Fruit fly (Drosophila melanogaster) whole organism, embryonic: ENCODE data around the gene CG12680.

Source experiments
- Adf1 ChIP-seq: fragments of 200-800 bp; sonication (Bioruptor generic); IDR thresholded peaks from 2 replicates; pipeline ENCODE4 v1.3.6; 2022; ENCODE audit warnings: missing biosample characterization, missing genetic modification characterization
- CG10321 ChIP-seq: fragments of 200-800 bp; sonication (Bioruptor generic); IDR thresholded peaks from 2 replicates; pipeline ENCODE4 v1.3.6; 2022; ENCODE audit warnings: missing biosample characterization, missing genetic modification characterization
- CG10462 ChIP-seq: fragments of 200-800 bp; sonication (Bioruptor generic); optimal IDR thresholded peaks from 2 replicates; lab custom pipeline; 2016; ENCODE audit warnings: missing biosample characterization, missing genetic modification characterization
- CG12391 ChIP-seq: fragments of 200-800 bp; sonication (Bioruptor generic); optimal IDR thresholded peaks from 3 replicates; lab custom pipeline; 2018; ENCODE audit warnings: missing biosample characterization, mild to moderate bottlenecking, missing genetic modification characterization, moderate library complexity
- CG12942 ChIP-seq: fragments of 200-800 bp; sonication (Bioruptor generic); optimal IDR thresholded peaks from 3 replicates; lab custom pipeline; 2016; ENCODE audit warnings: missing biosample characterization, missing genetic modification characterization
- CG16863 ChIP-seq: fragments of 200-800 bp; sonication (Bioruptor generic); optimal IDR thresholded peaks from 3 replicates; lab custom pipeline; 2016; ENCODE audit warnings: missing biosample characterization, missing genetic modification characterization
- CG17385 ChIP-seq: fragments of 200-800 bp; sonication (Bioruptor generic); optimal IDR thresholded peaks from 3 replicates; lab custom pipeline; 2018; ENCODE audit warnings: missing biosample characterization, mild to moderate bottlenecking, missing genetic modification characterization
- CG17829 ChIP-seq: fragments of 200-800 bp; optimal IDR thresholded peaks from 2 replicates; lab custom pipeline; 2019; ENCODE audit warnings: missing biosample characterization, mild to moderate bottlenecking, missing genetic modification characterization, moderate library complexity
- CG2116 ChIP-seq: fragments of 200-800 bp; sonication (Bioruptor generic); optimal IDR thresholded peaks from 3 replicates; lab custom pipeline; 2018; ENCODE audit warnings: missing biosample characterization, mild to moderate bottlenecking, missing genetic modification characterization
- CG30431 ChIP-seq: fragments of 200-800 bp; sonication (Bioruptor generic); optimal IDR thresholded peaks from 2 replicates; lab custom pipeline; 2017; ENCODE audit warnings: missing biosample characterization, missing genetic modification characterization
- CG31441 ChIP-seq: fragments of 200-800 bp; sonication (Bioruptor generic); IDR thresholded peaks from 2 replicates; pipeline ENCODE4 v1.3.6; 2022; ENCODE audit warnings: missing biosample characterization, missing genetic modification characterization
- CG42726 ChIP-seq: fragments of 200-800 bp; sonication (Bioruptor generic); IDR thresholded peaks from 2 replicates; pipeline ENCODE4 v1.3.6; 2022; ENCODE audit warnings: missing biosample characterization, missing genetic modification characterization; ENCODE audit not compliant: partially characterized antibody
- CG6272 ChIP-seq: fragments of 200-800 bp; sonication (Bioruptor generic); IDR thresholded peaks from 2 replicates; pipeline ENCODE4 v1.3.6; 2022; ENCODE audit warnings: missing biosample characterization, missing genetic modification characterization
- CG6683 ChIP-seq: fragments of 200-800 bp; sonication (Bioruptor generic); optimal IDR thresholded peaks from 2 replicates; lab custom pipeline; 2017; ENCODE audit warnings: missing biosample characterization, mild to moderate bottlenecking, missing genetic modification characterization, missing genetic modification reagents
- CG6791 ChIP-seq: fragments of 200-800 bp; sonication (Bioruptor generic); IDR thresholded peaks from 3 replicates; pipeline ENCODE4 v1.3.6; 2022; ENCODE audit warnings: missing biosample characterization, missing genetic modification characterization; ENCODE audit not compliant: partially characterized antibody
- CG7556 ChIP-seq: fragments of 200-800 bp; sonication (Bioruptor generic); optimal IDR thresholded peaks from 2 replicates; lab custom pipeline; 2017; ENCODE audit warnings: missing biosample characterization, mild to moderate bottlenecking, missing genetic modification characterization
- CG7928 ChIP-seq: fragments of 200-800 bp; sonication (Bioruptor generic); optimal IDR thresholded peaks from 2 replicates; lab custom pipeline; 2017; ENCODE audit warnings: missing biosample characterization, mild to moderate bottlenecking, missing genetic modification characterization
- CTCF ChIP-seq: fragments of 200-800 bp; sonication (Bioruptor generic); optimal IDR thresholded peaks from 2 replicates; lab custom pipeline; 2017; ENCODE audit warnings: missing biosample characterization, mild to moderate bottlenecking, missing genetic modification characterization, moderate library complexity
- Dfd ChIP-seq, 2 experiments: fragments of >200 bp; optimal IDR thresholded peaks; 2 replicates each; lab custom pipeline; 2017; ENCODE audit warnings: missing biosample characterization in 2 of 2, missing genetic modification characterization in 2 of 2
- Dref ChIP-seq: fragments of 200-800 bp; sonication (Bioruptor generic); IDR thresholded peaks from 2 replicates; pipeline ENCODE4 v1.3.6; 2022; ENCODE audit warnings: missing biosample characterization, missing genetic modification characterization
- E2f1 ChIP-seq: fragments of 200-800 bp; sonication (Bioruptor generic); IDR thresholded peaks from 2 replicates; pipeline ENCODE4 v1.3.6; 2022; ENCODE audit warnings: missing biosample characterization, missing genetic modification characterization
- Kr ChIP-seq: fragments of 200-800 bp; sonication (Bioruptor generic); optimal IDR thresholded peaks from 2 replicates; lab custom pipeline; 2017; ENCODE audit warnings: missing biosample characterization, mild to moderate bottlenecking, missing genetic modification characterization
- Meics ChIP-seq: fragments of 200-800 bp; sonication (Bioruptor generic); optimal IDR thresholded peaks from 2 replicates; lab custom pipeline; 2017; ENCODE audit warnings: missing biosample characterization, mild to moderate bottlenecking, missing genetic modification characterization
- NfI ChIP-seq: fragments of 200-800 bp; sonication (Bioruptor generic); optimal IDR thresholded peaks from 3 replicates; lab custom pipeline; 2018; ENCODE audit warnings: missing biosample characterization, mild to moderate bottlenecking, missing genetic modification characterization, moderate library complexity
- Opbp ChIP-seq: fragments of 200-800 bp; sonication (Bioruptor generic); IDR thresholded peaks from 3 replicates; pipeline ENCODE4 v1.3.6; 2022; ENCODE audit warnings: missing biosample characterization, missing genetic modification characterization; ENCODE audit not compliant: partially characterized antibody
- Ravus ChIP-seq: fragments of 200-800 bp; sonication (Bioruptor generic); IDR thresholded peaks from 2 replicates; pipeline ENCODE4 v1.3.6; 2022; ENCODE audit warnings: missing biosample characterization, missing genetic modification characterization
- Sry-β ChIP-seq: fragments of 200-800 bp; sonication (Bioruptor generic); optimal IDR thresholded peaks from 2 replicates; lab custom pipeline; 2018; ENCODE audit warnings: missing biosample characterization, mild to moderate bottlenecking, missing genetic modification characterization, moderate library complexity
- Sry-δ ChIP-seq: fragments of 200-800 bp; sonication (Bioruptor generic); optimal IDR thresholded peaks from 2 replicates; lab custom pipeline; 2016; ENCODE audit warnings: missing biosample characterization, missing genetic modification characterization
- Trl ChIP-seq, 3 experiments: fragments of >200 bp in 2 of 3; fragments of 200-800 bp in 1 of 3; sonication (Bioruptor generic) in 1 of 3; optimal IDR thresholded peaks; 2 replicates in 1 of 3; 3 replicates in 2 of 3; lab custom pipeline; 2016 to 2017; ENCODE audit warnings: missing biosample characterization in 1 of 3, missing genetic modification characterization in 1 of 3
- YL-1 ChIP-seq: fragments of 200-800 bp; sonication (Bioruptor generic); optimal IDR thresholded peaks from 3 replicates; lab custom pipeline; 2017; ENCODE audit warnings: missing biosample characterization, mild to moderate bottlenecking, missing genetic modification characterization
- ac ChIP-seq: fragments of 200-800 bp; sonication (Bioruptor generic); optimal IDR thresholded peaks from 3 replicates; lab custom pipeline; 2017; ENCODE audit warnings: missing biosample characterization, mild to moderate bottlenecking, missing genetic modification characterization
- br ChIP-seq: fragments of >200 bp; optimal IDR thresholded peaks from 2 replicates; lab custom pipeline; 2017
- bsh ChIP-seq, 2 experiments: fragments of 200-800 bp; sonication (Bioruptor generic); optimal IDR thresholded peaks; 2 replicates each; lab custom pipeline; 2017 to 2018; ENCODE audit warnings: mild to moderate bottlenecking in 2 of 2, missing biosample characterization in 2 of 2, missing genetic modification characterization in 2 of 2, moderate library complexity in 1 of 2
- corto ChIP-seq: fragments of 200-800 bp; sonication (Bioruptor generic); optimal IDR thresholded peaks from 2 replicates; lab custom pipeline; 2016; ENCODE audit warnings: missing biosample characterization, mild to moderate bottlenecking, missing genetic modification characterization, moderate library complexity
- danr ChIP-seq: fragments of 200-800 bp; sonication (Bioruptor generic); IDR thresholded peaks from 2 replicates; pipeline ENCODE4 v1.3.6; 2022; ENCODE audit warnings: missing biosample characterization, missing genetic modification characterization
- dpn ChIP-seq, 2 experiments: fragments of 200-800 bp; sonication (Bioruptor generic); optimal IDR thresholded peaks; 3 replicates each; lab custom pipeline; 2016; ENCODE audit warnings: missing biosample characterization in 2 of 2, missing genetic modification characterization in 2 of 2
- hbn ChIP-seq: fragments of 200-800 bp; sonication (Bioruptor generic); IDR thresholded peaks from 2 replicates; pipeline ENCODE4 v1.3.6; 2022; ENCODE audit warnings: missing biosample characterization, missing genetic modification characterization; ENCODE audit not compliant: partially characterized antibody
- hth ChIP-seq: fragments of >200 bp; optimal IDR thresholded peaks from 2 replicates; lab custom pipeline; 2017; ENCODE audit warnings: inconsistent platforms
- jigr1 ChIP-seq: fragments of 200-800 bp; sonication (Bioruptor generic); IDR thresholded peaks from 3 replicates; pipeline ENCODE4 v1.3.6; 2022; ENCODE audit warnings: missing biosample characterization, missing genetic modification characterization
- jing ChIP-seq: fragments of 200-800 bp; sonication (Bioruptor generic); optimal IDR thresholded peaks from 2 replicates; lab custom pipeline; 2018; ENCODE audit warnings: missing biosample characterization, mild to moderate bottlenecking, missing genetic modification characterization
- lola ChIP-seq, 3 experiments: fragments of >200 bp in 2 of 3; fragments of 200-800 bp in 1 of 3; sonication (Bioruptor generic) in 1 of 3; optimal IDR thresholded peaks; 2 replicates each; lab custom pipeline; 2017 to 2019; ENCODE audit warnings: missing biosample characterization in 3 of 3, missing genetic modification characterization in 3 of 3, mild to moderate bottlenecking in 1 of 3, moderate library complexity in 1 of 3
- pan ChIP-seq, 4 experiments: fragments of >200 bp in 3 of 4; fragments of 200-800 bp in 1 of 4; sonication (Bioruptor generic) in 1 of 4; optimal IDR thresholded peaks in 3 of 4; IDR thresholded peaks in 1 of 4; 2 replicates each; pipeline versions ENCODE4 v1.3.6 to Lab custom; 2017 to 2022; ENCODE audit warnings: missing biosample characterization in 2 of 4, missing genetic modification characterization in 2 of 4, mixed read lengths in 1 of 4
- pum ChIP-seq: fragments of 200-800 bp; sonication (Bioruptor generic); optimal IDR thresholded peaks from 2 replicates; lab custom pipeline; 2016; ENCODE audit warnings: missing biosample characterization, missing genetic modification characterization
- ro ChIP-seq: fragments of 200-800 bp; sonication (Bioruptor generic); IDR thresholded peaks from 2 replicates; pipeline ENCODE4 v1.3.6; 2022; ENCODE audit warnings: missing biosample characterization, missing genetic modification characterization
- sim ChIP-seq: fragments of 200-800 bp; sonication (Bioruptor generic); IDR thresholded peaks from 2 replicates; pipeline ENCODE4 v1.3.6; 2022; ENCODE audit warnings: missing biosample characterization, missing genetic modification characterization
- so ChIP-seq: fragments of 200-800 bp; sonication (Bioruptor generic); IDR thresholded peaks from 3 replicates; pipeline ENCODE4 v1.3.6; 2022; ENCODE audit warnings: missing biosample characterization, missing genetic modification characterization
- twi ChIP-seq: fragments of 200-800 bp; optimal IDR thresholded peaks from 2 replicates; lab custom pipeline; 2019; ENCODE audit warnings: missing biosample characterization, mild to moderate bottlenecking, missing genetic modification characterization, moderate library complexity
- vnd ChIP-seq: fragments of 200-800 bp; sonication (Bioruptor generic); IDR thresholded peaks from 3 replicates; pipeline ENCODE4 v1.3.6; 2022; ENCODE audit warnings: missing biosample characterization, missing genetic modification characterization; ENCODE audit not compliant: partially characterized antibody
- zfh1 ChIP-seq: fragments of 200-800 bp; sonication (Bioruptor generic); IDR thresholded peaks from 3 replicates; pipeline ENCODE4 v1.3.6; 2022; ENCODE audit warnings: missing biosample characterization, missing genetic modification characterization

Gene CG12680

DNA sequence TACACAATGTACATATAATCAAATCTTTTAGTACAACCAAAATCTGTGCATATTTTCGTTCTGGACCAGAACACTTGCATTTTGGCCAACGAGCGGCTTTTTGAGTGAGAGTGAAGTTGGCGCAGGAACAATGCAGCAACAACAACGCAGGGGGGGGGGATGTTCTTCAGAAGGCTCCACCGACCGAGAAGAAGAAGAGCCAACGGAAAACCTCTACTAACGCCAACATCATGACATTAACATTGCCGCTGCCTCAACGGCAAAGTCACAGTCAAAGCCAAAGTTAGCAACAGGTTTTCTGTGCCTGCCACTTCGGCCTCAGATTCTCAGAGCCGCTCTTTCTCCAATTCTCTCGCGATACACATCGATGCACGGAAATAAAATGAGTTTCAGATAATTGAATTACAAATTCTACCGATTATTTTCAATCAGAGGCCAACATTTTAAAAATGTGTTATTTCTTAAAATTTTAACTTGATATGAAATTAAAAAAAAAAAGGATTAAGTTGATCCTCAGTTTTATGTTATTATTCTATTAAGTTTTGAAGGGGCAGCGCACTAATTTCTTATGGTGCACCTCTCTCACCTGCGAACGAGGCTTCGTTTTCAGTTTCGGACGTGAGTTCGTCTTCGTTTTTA is 49.1 kb downstream of the CG12680 start (continued):
- peak; percentile 31 for TF ChIP-seq CG7928 (GFP tag; lab: Kevin White, UChicago)
- TF ChIP-seq pum = peak; percentile 69
- TF ChIP-seq Ravus (GFP tag; lab: Robert Waterston, UW) = peak; percentile 12; the same call in 1 of the 2 replicates
- TF ChIP-seq Kr = no peak
- TF ChIP-seq twi (tag; lab: Kevin White, UChicago) = peak; percentile 49
- no peak for TF ChIP-seq CG6272 (GFP tag; lab: Robert Waterston, UW)
- peak; percentile 71 for TF ChIP-seq CG16863 (GFP tag; lab: Kevin White, UChicago)
- peak; percentile 58 to 87 for TF ChIP-seq bsh (GFP tag; optimal IDR thresholded peaks at IDR 0.05; lab: Kevin White, UChicago)
- TF ChIP-seq CG17829 (tag; lab: Kevin White, UChicago) = peak; percentile 81
- TF ChIP-seq Dfd (GFP tag; optimal IDR thresholded peaks at IDR 0.05; lab: Kevin White, UChicago) = no peak
- TF ChIP-seq CG12391 (tag; lab: Kevin White, UChicago) = peak; percentile 86
- TF ChIP-seq Sry-δ (GFP tag; lab: Kevin White, UChicago) = peak; percentile 9
- peak; percentile 69 for TF ChIP-seq NfI (GFP tag; lab: Kevin White, UChicago)
- TF ChIP-seq CG30431 (GFP tag; lab: Kevin White, UChicago) = peak; percentile 57
- TF ChIP-seq jing (GFP tag; lab: Kevin White, UChicago) = peak; percentile 8
- TF ChIP-seq E2f1 (GFP tag; lab: Robert Waterston, UW) = peak; percentile 71
- peak; percentile 48 for TF ChIP-seq ac (GFP tag; lab: Kevin White, UChicago)
- no peak for TF ChIP-seq hth
- no peak for TF ChIP-seq CG6683 (GFP tag; lab: Kevin White, UChicago)
- TF ChIP-seq zfh1 = peak; percentile 79
- peak; percentile 87 for TF ChIP-seq CG31441 (GFP tag; lab: Robert Waterston, UW)
- TF ChIP-seq vnd (GFP tag; lab: Robert Waterston, UW) = no peak
- peak; percentile 31; the same call in 1 of the 2 replicates for TF ChIP-seq Adf1 (GFP tag; lab: Robert Waterston, UW)
- TF ChIP-seq ro (GFP tag; lab: Robert Waterston, UW) = 0 out of 2 replicates have a peak, but pooled peaks have one; percentile 25
- TF ChIP-seq CG10321 (GFP tag; lab: Robert Waterston, UW) = 0 out of 2 replicates have a peak, but pooled peaks have one; percentile 14
- no peak for TF ChIP-seq CG10462
- no peak for TF ChIP-seq Trl (optimal IDR thresholded peaks at IDR 0.05; lab: Kevin White, UChicago)
- TF ChIP-seq Trl (GFP tag; optimal IDR thresholded peaks at IDR 0.05; lab: Kevin White, UChicago) = peak; percentile 60
- peak; percentile 79 for TF ChIP-seq corto
- peak; percentile 77 for TF ChIP-seq CG17385 (GFP tag; lab: Kevin White, UChicago)
- TF ChIP-seq CG42726 (GFP tag; lab: Robert Waterston, UW) = no peak
- no peak for TF ChIP-seq Sry-β
- peak; percentile 74 for TF ChIP-seq Meics
- TF ChIP-seq danr (GFP tag; lab: Robert Waterston, UW) = peak; percentile 44
- no peak for TF ChIP-seq br (lab: Kevin White, UChicago)
- peak; percentile 67; the same call in 1 of the 3 replicates for TF ChIP-seq so (GFP tag; lab: Robert Waterston, UW)
- TF ChIP-seq YL-1 (GFP tag; lab: Kevin White, UChicago) = peak; percentile 22
- peak; percentile 65 for TF ChIP-seq jigr1 (GFP tag; lab: Robert Waterston, UW)
- TF ChIP-seq CG6791 (GFP tag; lab: Robert Waterston, UW) = no peak
- peak; percentile 50 for TF ChIP-seq CG12942 (GFP tag; lab: Kevin White, UChicago)
- peak in 1 of 3 experiments; percentile 86 for TF ChIP-seq lola (GFP tag; optimal IDR thresholded peaks at IDR 0.05; lab: Kevin White, UChicago)
- no peak for TF ChIP-seq Opbp
- peak; percentile 72 to 74 for TF ChIP-seq dpn (GFP tag; optimal IDR thresholded peaks at IDR 0.05; lab: Kevin White, UChicago)
- peak; percentile 88 for TF ChIP-seq CG7556
- TF ChIP-seq CTCF (GFP tag; lab: Kevin White, UChicago) = no peak
- TF ChIP-seq hbn (GFP tag; lab: Robert Waterston, UW) = no peak
- no peak for TF ChIP-seq Dref (GFP tag; lab: Robert Waterston, UW)
- TF ChIP-seq CG2116 (GFP tag; lab: Kevin White, UChicago) = peak; percentile 43
- TF ChIP-seq sim (GFP tag; lab: Robert Waterston, UW) = peak; percentile 50; the same call in 1 of the 2 replicates
- TF ChIP-seq pan (optimal IDR thresholded peaks at IDR 0.05; lab: Kevin White, UChicago) = no peak
- TF ChIP-seq pan (GFP tag; optimal IDR thresholded peaks at IDR 0.05 in 1 of 2, IDR thresholded peaks at IDR 0.05 in 1 of 2) = peak in 1 of 2 experiments; percentile 83
